Fruit fly (Drosophila melanogaster) whole organism, adult: Measurements from ENCODE around the gene org-1.
A peak's percentile ranks its signal among the peaks of the same experiment; 100 is the strongest.

Experiments used
- CG11617 ChIP-seq: fragments of 200-800 bp; sonication (Bioruptor generic); optimal IDR thresholded peaks from 2 replicates; lab custom pipeline; 2017; ENCODE audit warnings: mild to moderate bottlenecking, missing biosample characterization, missing genetic modification reagents, missing genetic modification characterization
- CG12768 ChIP-seq: fragments of 200-800 bp; sonication (Bioruptor generic); optimal IDR thresholded peaks from 2 replicates; lab custom pipeline; 2017; ENCODE audit warnings: missing biosample characterization, missing genetic modification characterization, mild to moderate bottlenecking, moderate library complexity, missing genetic modification reagents
- CG14711 ChIP-seq: fragments of 200-800 bp; sonication (Bioruptor generic); optimal IDR thresholded peaks from 2 replicates; lab custom pipeline; 2018; ENCODE audit warnings: missing biosample characterization, mild to moderate bottlenecking, missing genetic modification characterization, moderate library complexity
- CG1620 ChIP-seq: fragments of 200-800 bp; sonication (Bioruptor generic); optimal IDR thresholded peaks from 2 replicates; lab custom pipeline; 2016; ENCODE audit warnings: missing biosample characterization, missing genetic modification characterization
- CG33017 ChIP-seq: fragments of 200-800 bp; sonication (Bioruptor generic); optimal IDR thresholded peaks from 2 replicates; lab custom pipeline; 2018; ENCODE audit warnings: missing biosample characterization, mild to moderate bottlenecking, missing genetic modification characterization, moderate library complexity
- CG5204 ChIP-seq: fragments of 200-800 bp; sonication (Bioruptor generic); optimal IDR thresholded peaks from 2 replicates; lab custom pipeline; 2016; ENCODE audit warnings: missing biosample characterization, missing genetic modification characterization
- CG7045 ChIP-seq: fragments of 200-800 bp; sonication (Bioruptor generic); optimal IDR thresholded peaks from 2 replicates; lab custom pipeline; 2017; ENCODE audit warnings: missing biosample characterization, mild to moderate bottlenecking, missing genetic modification characterization
- CG7101 ChIP-seq: fragments of 200-800 bp; sonication (Bioruptor generic); optimal IDR thresholded peaks from 2 replicates; lab custom pipeline; 2018; ENCODE audit warnings: missing biosample characterization, mild to moderate bottlenecking, missing genetic modification characterization, moderate library complexity
- Clk ChIP-seq: fragments of 200-800 bp; sonication (Bioruptor generic); optimal IDR thresholded peaks from 2 replicates; lab custom pipeline; 2017; ENCODE audit warnings: missing biosample characterization, missing genetic modification characterization
- Crg-1 ChIP-seq: fragments of 200-800 bp; sonication (Bioruptor generic); optimal IDR thresholded peaks from 2 replicates; lab custom pipeline; 2016; ENCODE audit warnings: missing biosample characterization, missing genetic modification characterization
- Hr96 ChIP-seq: fragments of 200-800 bp; sonication (Bioruptor generic); optimal IDR thresholded peaks from 2 replicates; lab custom pipeline; 2016; ENCODE audit warnings: missing biosample characterization, missing genetic modification characterization
- Mnt ChIP-seq: fragments of 200-800 bp; sonication (Bioruptor generic); optimal IDR thresholded peaks from 2 replicates; lab custom pipeline; 2016; ENCODE audit warnings: missing biosample characterization, mild to moderate bottlenecking, missing genetic modification characterization
- bab1 ChIP-seq: fragments of 200-800 bp; sonication (Bioruptor generic); optimal IDR thresholded peaks from 3 replicates; lab custom pipeline; 2019; ENCODE audit warnings: missing biosample characterization, mild to moderate bottlenecking, missing genetic modification characterization, moderate library complexity
- cic ChIP-seq: fragments of 200-800 bp; sonication (Bioruptor generic); optimal IDR thresholded peaks from 2 replicates; lab custom pipeline; 2017; ENCODE audit warnings: missing biosample characterization, mild to moderate bottlenecking, missing genetic modification characterization, moderate library complexity
- cnc ChIP-seq, 2 experiments: fragments of >200 bp; optimal IDR thresholded peaks; 2 replicates each; lab custom pipeline; 2017
- kay ChIP-seq: fragments of 200-800 bp; sonication (Bioruptor generic); peaks from one replicate; lab custom pipeline; 2016; ENCODE audit warnings: missing biosample characterization, missing genetic modification characterization, borderline replicate concordance
- ovo ChIP-seq: fragments of 200-800 bp; sonication (Bioruptor generic); optimal IDR thresholded peaks from 2 replicates; lab custom pipeline; 2016; ENCODE audit warnings: missing biosample characterization, missing genetic modification characterization
- pad ChIP-seq: fragments of 200-800 bp; sonication (Bioruptor generic); optimal IDR thresholded peaks from 3 replicates; lab custom pipeline; 2017; ENCODE audit warnings: missing biosample characterization, missing genetic modification characterization, mild to moderate bottlenecking, moderate library complexity, missing genetic modification reagents
- tj ChIP-seq: fragments of 200-800 bp; sonication (Bioruptor generic); optimal IDR thresholded peaks from 3 replicates; lab custom pipeline; 2017; ENCODE audit warnings: missing biosample characterization, mild to moderate bottlenecking, missing genetic modification characterization, moderate library complexity
- toe ChIP-seq: fragments of 200-800 bp; sonication (Bioruptor generic); optimal IDR thresholded peaks from 2 replicates; lab custom pipeline; 2016; ENCODE audit warnings: missing biosample characterization, missing genetic modification characterization

The org-1 gene

dm6 chrX:8447166-8447565 lies 7.7 kb downstream of the org-1 start:
- TF ChIP-seq toe (GFP tag; lab: Kevin White, UChicago) (no peak), Mnt (GFP tag; lab: Kevin White, UChicago) (no peak), bab1 (no peak), cnc (optimal IDR thresholded peaks at IDR 0.05; lab: Kevin White, UChicago) (no peak)

- no peak for TF ChIP-seq Crg-1 (GFP tag; lab: Kevin White, UChicago)
- no peak for TF ChIP-seq CG1620 (GFP tag; lab: Kevin White, UChicago)
- no peak for TF ChIP-seq cic (GFP tag; lab: Kevin White, UChicago)
- TF ChIP-seq CG5204 (GFP tag; lab: Kevin White, UChicago), result no peak
- no peak for TF ChIP-seq CG7045
- no peak for TF ChIP-seq toe (GFP tag; lab: Kevin White, UChicago)
- no peak for TF ChIP-seq CG14711 (tag; lab: Kevin White, UChicago)
- TF ChIP-seq ovo (GFP tag; lab: Kevin White, UChicago), result no peak
- no peak for TF ChIP-seq CG33017 (tag; lab: Kevin White, UChicago)
- no peak for TF ChIP-seq cnc (optimal IDR thresholded peaks at IDR 0.05; lab: Kevin White, UChicago)
- TF ChIP-seq CG11617 (GFP tag; lab: Kevin White, UChicago), result no peak
- TF ChIP-seq pad (GFP tag; lab: Kevin White, UChicago), result no peak
- no peak for TF ChIP-seq kay
- TF ChIP-seq CG7101 (tag; lab: Kevin White, UChicago), result no peak
- TF ChIP-seq Hr96 (GFP tag; lab: Kevin White, UChicago), result no peak
Observed at dm6 chrX:8444883-8445572, 9.8 kb downstream of the org-1 start.

dm6 chrX:8444279-8444678 lies 10.6 kb downstream of the org-1 start:
- TF ChIP-seq Clk (GFP tag; lab: Kevin White, UChicago) (no peak), CG7101 (tag; lab: Kevin White, UChicago) (no peak), cnc (optimal IDR thresholded peaks at IDR 0.05; lab: Kevin White, UChicago) (no peak), CG5204 (GFP tag; lab: Kevin White, UChicago) (no peak), CG11617 (GFP tag; lab: Kevin White, UChicago) (no peak), kay (no peak), bab1 (no peak), CG12768 (no peak), tj (GFP tag; lab: Kevin White, UChicago) (no peak), CG7045 (no peak), ovo (GFP tag; lab: Kevin White, UChicago) (no peak), CG33017 (tag; lab: Kevin White, UChicago) (no peak), Crg-1 (GFP tag; lab: Kevin White, UChicago) (no peak), Hr96 (GFP tag; lab: Kevin White, UChicago) (no peak), pad (GFP tag; lab: Kevin White, UChicago) (no peak)

- TF ChIP-seq Crg-1 (GFP tag; lab: Kevin White, UChicago) (no peak), bab1 (peak; percentile 29), kay (peak; percentile 30), Hr96 (GFP tag; lab: Kevin White, UChicago) (no peak)
Observed at dm6 chrX:8442912-8443311, 12.0 kb downstream of the org-1 start.

dm6 chrX:8442161-8442560 lies 12.7 kb downstream of the org-1 start, which contains the start of gene CG12123:
Gene CG12123 (minus strand): TSS chrX:8442348.
- no peak for TF ChIP-seq CG7101 (tag; lab: Kevin White, UChicago)
- peak; percentile 67 for TF ChIP-seq bab1

- TF ChIP-seq CG14711 (tag; lab: Kevin White, UChicago) (no peak), Crg-1 (GFP tag; lab: Kevin White, UChicago) (peak; percentile 10), bab1 (peak; percentile 33), toe (GFP tag; lab: Kevin White, UChicago) (no peak), CG5204 (GFP tag; lab: Kevin White, UChicago) (no peak), Mnt (GFP tag; lab: Kevin White, UChicago) (peak; percentile 21), tj (GFP tag; lab: Kevin White, UChicago) (peak; percentile 62), CG12768 (no peak), CG11617 (GFP tag; lab: Kevin White, UChicago) (no peak), CG7045 (no peak), ovo (GFP tag; lab: Kevin White, UChicago) (peak; percentile 100), Hr96 (GFP tag; lab: Kevin White, UChicago) (no peak), pad (GFP tag; lab: Kevin White, UChicago) (peak; percentile 96), CG33017 (tag; lab: Kevin White, UChicago) (no peak), cnc (optimal IDR thresholded peaks at IDR 0.05; lab: Kevin White, UChicago) (no peak)
Observed at dm6 chrX:8437285-8438110, 17.4 kb downstream of the org-1 start, which contains the start of gene Miga. Gene Miga (minus strand): TSS chrX:8437820.
